Worm (Caenorhabditis elegans) whole organism, L4 larva: Measurements from ENCODE around the gene svop-1.

Source experiments
- ces-1 ChIP-seq: fragments of 150-350 bp; sonication (generic microtip); optimal IDR thresholded peaks from 4 replicates; lab custom pipeline; 2014; ENCODE audit warnings: missing biosample characterization, missing genetic modification reagents, missing genetic modification characterization
- mep-1 ChIP-seq: fragments of 150-350 bp; sonication (generic microtip); optimal IDR thresholded peaks from 3 replicates; lab custom pipeline; 2014; ENCODE audit warnings: missing biosample characterization, missing genetic modification characterization
- nhr-6 ChIP-seq: fragments of 150-350 bp; optimal IDR thresholded peaks from 2 replicates; lab custom pipeline; 2014; ENCODE audit warnings: missing biosample characterization, missing genetic modification characterization
- unc-130 ChIP-seq: sonication (generic microtip); optimal IDR thresholded peaks from 2 replicates; lab custom pipeline; 2016; ENCODE audit warnings: missing genetic modification reagents, missing genetic modification characterization, missing compliant biosample characterization
- ztf-11 ChIP-seq: fragments of 150-350 bp; optimal IDR thresholded peaks from 2 replicates; lab custom pipeline; 2014; ENCODE audit warnings: missing biosample characterization, missing genetic modification characterization

ce11 chrIII:8893464-8893863 lies 8.2 kb upstream of the svop-1 start, which contains the start of gene ZK637.4:
- TF ChIP-seq unc-130 (GFP tag; lab: Kevin White, UChicago): no peak
- TF ChIP-seq ztf-11 (tag; lab: Kevin White, UChicago): no peak
- no peak for TF ChIP-seq ces-1 (GFP tag; lab: Kevin White, UChicago)
- TF ChIP-seq mep-1 (tag; lab: Kevin White, UChicago): no peak
- TF ChIP-seq nhr-6: no peak
